Worm (Caenorhabditis elegans): ENCODE results near the gene C27B7.9.

DNA sequence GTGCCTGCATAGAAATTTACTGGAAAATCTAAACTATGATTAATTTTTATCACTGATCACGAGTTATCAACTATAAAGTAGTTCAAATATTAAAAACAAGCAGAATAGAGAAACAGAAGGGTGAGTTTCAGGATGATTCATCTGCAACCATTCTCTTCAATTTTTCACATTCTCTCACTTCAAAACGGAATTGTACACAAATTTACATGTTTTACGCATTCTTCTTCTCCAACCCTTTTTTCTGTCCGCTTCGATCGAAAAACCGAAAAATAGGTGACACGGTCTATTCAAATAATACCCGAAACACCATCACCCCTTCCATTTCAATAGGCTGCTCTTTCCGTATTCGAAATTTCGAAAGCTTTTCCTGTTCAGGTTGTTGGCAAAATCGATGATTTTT is 17.7 kb upstream of the C27B7.9 start, which contains the start of gene D1046.4:
- TF ChIP-seq him-1 (tag; optimal IDR thresholded peaks at IDR 0.05) (no peak), W03F9.2 (tag; optimal IDR thresholded peaks at IDR 0.05) (no peak)

Data from whole organism, L4/young adult.